Fruit fly (Drosophila melanogaster) whole organism, embryonic: ENCODE data around the gene CG14618.

Experiments
- CG1603 ChIP-seq: fragments of 200-800 bp; sonication (Bioruptor generic); optimal IDR thresholded peaks from 2 replicates; lab custom pipeline; 2019; ENCODE audit warnings: missing biosample characterization, mild to moderate bottlenecking, missing genetic modification characterization, moderate library complexity
- CG32772 ChIP-seq: fragments of 200-800 bp; sonication (Bioruptor generic); IDR thresholded peaks from 2 replicates; pipeline ENCODE4 v1.3.6; 2022; ENCODE audit warnings: missing biosample characterization, missing genetic modification characterization
- CG6689 ChIP-seq: fragments of 200-800 bp; sonication (Bioruptor generic); IDR thresholded peaks from 2 replicates; pipeline ENCODE4 v1.3.6; 2022; ENCODE audit warnings: missing biosample characterization, missing genetic modification characterization
- Elba2 ChIP-seq: fragments of 200-800 bp; sonication (Bioruptor generic); optimal IDR thresholded peaks from 3 replicates; lab custom pipeline; 2016; ENCODE audit warnings: missing biosample characterization, missing genetic modification characterization
- Scr ChIP-seq: fragments of 200-800 bp; sonication (Bioruptor generic); IDR thresholded peaks from 2 replicates; pipeline ENCODE4 v1.3.6; 2022; ENCODE audit warnings: missing biosample characterization, missing genetic modification characterization; ENCODE audit not compliant: partially characterized antibody
- Ssrp ChIP-seq: fragments of 200-800 bp; sonication (Bioruptor generic); optimal IDR thresholded peaks from 2 replicates; lab custom pipeline; 2018; ENCODE audit warnings: missing biosample characterization, mild to moderate bottlenecking, missing genetic modification characterization, moderate library complexity
- aop ChIP-seq: fragments of 200-800 bp; sonication (Bioruptor generic); IDR thresholded peaks from 2 replicates; pipeline ENCODE4 v1.3.6; 2022; ENCODE audit warnings: missing biosample characterization, missing genetic modification characterization
- dm ChIP-seq: fragments of 200-800 bp; sonication (Bioruptor generic); optimal IDR thresholded peaks from 3 replicates; lab custom pipeline; 2016; ENCODE audit warnings: missing biosample characterization, missing genetic modification characterization
- pan ChIP-seq, 4 experiments: fragments of >200 bp in 3 of 4; fragments of 200-800 bp in 1 of 4; sonication (Bioruptor generic) in 1 of 4; optimal IDR thresholded peaks in 3 of 4; IDR thresholded peaks in 1 of 4; 2 replicates each; pipeline versions ENCODE4 v1.3.6 to Lab custom; 2017 to 2022; ENCODE audit warnings: missing biosample characterization in 2 of 4, missing genetic modification characterization in 2 of 4, mixed read lengths in 1 of 4
- row ChIP-seq: fragments of 200-800 bp; sonication (Bioruptor generic); IDR thresholded peaks from 3 replicates; pipeline ENCODE4 v1.3.6; 2022; ENCODE audit warnings: missing biosample characterization, missing genetic modification characterization

DNA sequence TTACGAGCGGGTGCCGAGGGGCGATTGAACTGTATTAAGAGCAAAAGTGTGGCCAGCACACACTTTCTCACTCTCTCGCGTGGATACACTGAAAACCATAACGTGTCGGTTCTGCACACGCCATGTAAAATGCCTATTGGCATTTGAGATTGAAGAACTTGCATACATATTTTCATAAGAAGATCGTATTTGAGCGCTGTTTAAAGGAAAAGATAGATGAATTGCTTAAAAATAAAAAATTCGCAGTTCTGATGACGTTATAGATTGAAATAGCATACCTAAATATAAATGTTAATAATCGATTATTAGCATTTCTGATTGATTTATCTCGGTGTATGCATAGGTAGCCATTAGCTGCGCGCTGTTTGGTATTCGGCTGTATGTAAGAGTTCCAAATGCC is 35.6 kb downstream of the CG14618 start:
- TF ChIP-seq Ssrp (tag; lab: Kevin White, UChicago): no peak
- no peak for TF ChIP-seq pan (optimal IDR thresholded peaks at IDR 0.05; lab: Kevin White, UChicago)
- TF ChIP-seq pan (GFP tag; optimal IDR thresholded peaks at IDR 0.05 in 1 of 2, IDR thresholded peaks at IDR 0.05 in 1 of 2): no peak
- no peak for TF ChIP-seq CG32772 (GFP tag; lab: Robert Waterston, UW)
- no peak for TF ChIP-seq Elba2 (GFP tag; lab: Kevin White, UChicago)
- peak; percentile 49 for TF ChIP-seq row (GFP tag; lab: Robert Waterston, UW)
- TF ChIP-seq dm (GFP tag; lab: Kevin White, UChicago): no peak
- no peak for TF ChIP-seq aop (GFP tag; lab: Robert Waterston, UW)
- TF ChIP-seq CG1603 (tag; lab: Kevin White, UChicago): peak; percentile 17
- peak; percentile 42 for TF ChIP-seq CG6689 (GFP tag; lab: Robert Waterston, UW)
- TF ChIP-seq Scr (GFP tag; lab: Robert Waterston, UW): no peak
